Worm (Caenorhabditis elegans) whole organism, mixed stage, embryonic: ENCODE results near the gene hpo-15.
"Not testable (repeated sequence)": the region's sequence is repeated elsewhere in the genome, so short reads cannot be mapped to it uniquely, and the experiment has no call there.

ENCODE experiments used
- bed-3 ChIP-seq: fragments of 200-800 bp; sonication (Bioruptor generic); optimal IDR thresholded peaks from 3 replicates; lab custom pipeline; 2018; ENCODE audit warnings: mild to moderate bottlenecking, missing genetic modification characterization, moderate library complexity, missing compliant biosample characterization
- blmp-1 ChIP-seq: fragments of 150-350 bp; optimal IDR thresholded peaks from 2 replicates; lab custom pipeline; 2014; ENCODE audit warnings: missing biosample characterization, missing genetic modification characterization
- ceh-39 ChIP-seq: fragments of 150-350 bp; optimal IDR thresholded peaks from 2 replicates; lab custom pipeline; 2014; ENCODE audit warnings: missing biosample characterization, missing genetic modification characterization
- ceh-43 ChIP-seq: fragments of 200-800 bp; sonication (Bioruptor generic); optimal IDR thresholded peaks from 2 replicates; lab custom pipeline; 2018; ENCODE audit warnings: mild to moderate bottlenecking, missing genetic modification characterization, moderate library complexity, missing compliant biosample characterization
- ceh-83 ChIP-seq: fragments of 200-800 bp; sonication (Bioruptor generic); optimal IDR thresholded peaks from 2 replicates; lab custom pipeline; 2018; ENCODE audit warnings: mild to moderate bottlenecking, missing genetic modification characterization, missing compliant biosample characterization
- ces-1 ChIP-seq: fragments of 150-350 bp; optimal IDR thresholded peaks from 2 replicates; lab custom pipeline; 2014; ENCODE audit warnings: missing biosample characterization, missing genetic modification reagents, missing genetic modification characterization
- cnd-1 ChIP-seq: fragments of 200-800 bp; sonication (Bioruptor generic); optimal IDR thresholded peaks from 2 replicates; lab custom pipeline; 2018; ENCODE audit warnings: mild to moderate bottlenecking, missing genetic modification characterization, missing compliant biosample characterization
- elt-1 ChIP-seq: sonication (generic microtip); optimal IDR thresholded peaks from 2 replicates; lab custom pipeline; 2017; ENCODE audit warnings: missing genetic modification characterization, mild to moderate bottlenecking, missing compliant biosample characterization, antibody characterized with exemption, moderate library complexity, borderline replicate concordance; ENCODE audit not compliant: insufficient read depth
- elt-3 ChIP-seq: fragments of 150-350 bp; optimal IDR thresholded peaks from 2 replicates; lab custom pipeline; 2014; ENCODE audit warnings: missing biosample characterization, missing genetic modification characterization
- flh-1 ChIP-seq: fragments of 200-800 bp; sonication (Bioruptor generic); optimal IDR thresholded peaks from 2 replicates; lab custom pipeline; 2018; ENCODE audit warnings: mild to moderate bottlenecking, missing genetic modification characterization, moderate library complexity, missing compliant biosample characterization
- ham-2 ChIP-seq: fragments of 200-800 bp; sonication (Bioruptor generic); optimal IDR thresholded peaks from 2 replicates; lab custom pipeline; 2018; ENCODE audit warnings: mild to moderate bottlenecking, missing genetic modification characterization, missing compliant biosample characterization
- hlh-1 ChIP-seq: fragments of 150-350 bp; optimal IDR thresholded peaks from 2 replicates; lab custom pipeline; 2014; ENCODE audit warnings: missing biosample characterization, missing genetic modification reagents, missing genetic modification characterization
- lin-13 ChIP-seq: fragments of 150-350 bp; optimal IDR thresholded peaks from 2 replicates; lab custom pipeline; 2014; ENCODE audit warnings: missing biosample characterization, missing genetic modification characterization
- lsy-2 ChIP-seq: fragments of 150-350 bp; optimal IDR thresholded peaks from 2 replicates; lab custom pipeline; 2014; ENCODE audit warnings: missing biosample characterization, missing genetic modification characterization
- mab-5 ChIP-seq: fragments of 150-350 bp; optimal IDR thresholded peaks from 2 replicates; lab custom pipeline; 2014; ENCODE audit warnings: missing biosample characterization, missing genetic modification characterization
- mls-2 ChIP-seq: sonication (generic microtip); optimal IDR thresholded peaks from 2 replicates; lab custom pipeline; 2016; ENCODE audit warnings: mild to moderate bottlenecking, missing genetic modification characterization, moderate library complexity, missing compliant biosample characterization
- nhr-12 ChIP-seq: fragments of 150-350 bp; optimal IDR thresholded peaks from 2 replicates; lab custom pipeline; 2014; ENCODE audit warnings: missing biosample characterization, missing genetic modification characterization
- nhr-2 ChIP-seq: fragments of 150-350 bp; optimal IDR thresholded peaks from 2 replicates; lab custom pipeline; 2014; ENCODE audit warnings: missing biosample characterization, missing genetic modification characterization
- nhr-237 ChIP-seq: fragments of 150-350 bp; optimal IDR thresholded peaks from 2 replicates; lab custom pipeline; 2014; ENCODE audit warnings: missing biosample characterization, missing genetic modification characterization
- nhr-76 ChIP-seq: sonication (generic microtip); optimal IDR thresholded peaks from 2 replicates; lab custom pipeline; 2017; ENCODE audit warnings: missing biosample characterization, missing genetic modification characterization
- pha-4 ChIP-seq: fragments of 150-350 bp; optimal IDR thresholded peaks from 2 replicates; lab custom pipeline; 2018; ENCODE audit warnings: missing biosample characterization, missing genetic modification reagents, missing genetic modification characterization
- sem-2 ChIP-seq: fragments of 200-800 bp; sonication (Bioruptor generic); optimal IDR thresholded peaks from 2 replicates; lab custom pipeline; 2018; ENCODE audit warnings: mild to moderate bottlenecking, missing genetic modification characterization, missing compliant biosample characterization
- snpc-4 ChIP-seq: fragments of 150-350 bp; optimal IDR thresholded peaks from 2 replicates; lab custom pipeline; 2014; ENCODE audit warnings: missing biosample characterization, missing genetic modification characterization
- sptf-1 ChIP-seq: sonication (generic microtip); optimal IDR thresholded peaks from 2 replicates; lab custom pipeline; 2017; ENCODE audit warnings: mild to moderate bottlenecking, missing genetic modification characterization, moderate library complexity, missing compliant biosample characterization
- tbx-8 ChIP-seq: fragments of 200-800 bp; sonication (Bioruptor generic); optimal IDR thresholded peaks from 2 replicates; lab custom pipeline; 2018; ENCODE audit warnings: mild to moderate bottlenecking, missing genetic modification characterization, moderate library complexity, missing compliant biosample characterization
- unc-120 ChIP-seq: sonication (generic microtip); optimal IDR thresholded peaks from 2 replicates; lab custom pipeline; 2017; ENCODE audit warnings: missing genetic modification characterization, missing compliant biosample characterization; ENCODE audit not compliant: poor library complexity, severe bottlenecking
- unc-39 ChIP-seq: fragments of 150-350 bp; optimal IDR thresholded peaks from 2 replicates; lab custom pipeline; 2014; ENCODE audit warnings: missing biosample characterization, missing genetic modification characterization
- zip-8 ChIP-seq: fragments of 150-350 bp; optimal IDR thresholded peaks from 2 replicates; lab custom pipeline; 2014; ENCODE audit warnings: missing biosample characterization, missing genetic modification characterization
- ztf-11 ChIP-seq: fragments of 150-350 bp; optimal IDR thresholded peaks from 2 replicates; lab custom pipeline; 2014; ENCODE audit warnings: missing biosample characterization, missing genetic modification characterization

Gene hpo-15

DNA sequence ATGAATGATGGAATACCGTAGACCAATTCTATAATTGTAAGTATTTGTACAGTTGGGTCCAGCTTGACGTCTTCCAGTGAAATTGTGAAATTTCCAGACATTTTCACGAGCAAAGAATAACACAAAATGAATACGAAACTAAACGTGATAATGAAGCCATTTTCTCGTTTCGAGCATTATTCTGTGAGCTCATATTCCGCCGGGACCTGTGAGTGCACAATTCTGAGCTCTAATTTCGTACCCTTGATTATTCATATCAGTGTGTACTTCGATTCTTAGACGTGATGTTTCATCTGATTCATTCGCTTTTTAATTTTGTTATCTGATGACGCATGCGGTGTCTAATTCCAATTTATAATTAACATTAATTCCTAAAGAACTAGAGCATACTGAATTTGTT is 31.3 kb downstream of the hpo-15 start, which contains the start of gene srg-66:
TSS of gene srg-66 (minus strand) at position 101 of the 400 bp plus-strand sequence.
- no peak for TF ChIP-seq cnd-1
- no peak for TF ChIP-seq zip-8 (tag; lab: Kevin White, UChicago)
- no peak for TF ChIP-seq tbx-8
- TF ChIP-seq ztf-11 (tag; lab: Kevin White, UChicago), result no peak

DNA sequence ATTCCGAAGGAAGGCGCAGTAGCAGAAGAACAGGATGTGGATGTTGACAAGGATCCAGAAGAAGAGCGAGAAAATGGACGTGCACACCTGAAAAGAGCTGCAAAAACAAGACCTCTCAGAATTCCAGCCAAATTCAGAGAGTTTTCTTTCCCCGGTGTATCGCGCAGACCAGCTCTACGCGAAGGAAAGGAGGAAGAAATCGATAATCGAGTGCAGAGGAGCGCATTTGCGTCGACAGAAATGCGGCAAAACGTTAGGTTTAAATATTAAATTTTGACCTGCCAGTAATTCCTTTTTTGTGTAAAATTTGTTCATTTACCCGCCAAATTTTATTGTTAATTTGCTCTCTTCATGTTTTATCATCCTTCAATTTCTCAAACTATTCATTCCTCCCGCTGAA is 35.9 kb downstream of the hpo-15 start:
- TF ChIP-seq ceh-39 (tag; lab: Kevin White, UChicago), result no peak
- no peak for TF ChIP-seq ces-1 (GFP tag; lab: Kevin White, UChicago)
- no peak for TF ChIP-seq nhr-12 (tag; lab: Kevin White, UChicago)
- no peak for TF ChIP-seq blmp-1 (tag; lab: Kevin White, UChicago)
- no peak for TF ChIP-seq cnd-1
- TF ChIP-seq hlh-1, result no peak
- no peak for TF ChIP-seq flh-1 (GFP tag; lab: Kevin White, UChicago)
- no peak for TF ChIP-seq sptf-1 (tag; lab: Kevin White, UChicago)
- TF ChIP-seq nhr-2 (tag; lab: Kevin White, UChicago), result no peak
- TF ChIP-seq, all 35 proteins: peak for 0

DNA sequence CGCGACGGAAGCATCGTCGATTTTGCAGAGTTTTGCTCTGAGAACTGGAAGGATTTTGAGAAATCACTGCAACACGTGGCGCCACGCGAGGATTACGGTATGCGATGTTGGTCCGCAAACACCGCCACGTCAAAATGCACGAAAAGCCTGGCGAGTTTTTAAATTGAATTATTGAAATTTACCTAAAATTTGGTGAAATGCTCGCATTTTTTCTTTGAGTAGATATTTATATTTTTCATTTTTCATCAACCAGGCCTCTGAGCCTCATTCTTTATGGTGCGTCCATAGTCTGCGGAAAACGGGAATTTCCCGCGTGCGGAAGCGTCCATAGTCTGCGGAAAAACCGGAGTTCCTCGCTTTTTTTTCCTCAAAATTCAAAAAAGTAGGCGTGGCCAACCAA is 42.7 kb downstream of the hpo-15 start, which contains the start of gene ZC317.7:
TSS of gene ZC317.7 (minus strand) at position 101 of the 400 bp plus-strand sequence.
- TF ChIP-seq mls-2 (tag; lab: Kevin White, UChicago); sem-2 (GFP tag; lab: Kevin White, UChicago); nhr-237 (tag; lab: Kevin White, UChicago): not testable (repeated sequence)
- TF ChIP-seq, all 35 proteins: peak for 0; not testable (repeated sequence) for 35

DNA sequence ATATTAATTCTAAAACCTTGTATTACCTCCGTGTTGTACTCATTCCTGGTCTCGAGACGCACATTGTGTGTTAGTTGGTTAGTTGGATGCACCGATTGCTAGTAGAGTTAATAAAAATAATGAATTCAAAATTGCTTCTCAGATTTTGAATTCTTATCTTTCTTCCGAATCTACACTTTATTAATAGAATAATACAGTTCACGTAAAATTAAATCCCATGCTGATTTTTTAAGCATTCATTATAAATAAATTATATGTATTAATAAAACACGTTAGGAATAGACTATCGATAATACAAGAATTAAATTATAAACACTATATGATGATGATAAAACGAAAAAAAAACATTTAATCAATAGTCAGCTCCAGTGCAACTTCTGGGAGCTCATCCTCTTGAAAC is 45.1 kb downstream of the hpo-15 start, which contains the start of gene ZC317.6:
TSS of gene ZC317.6 (minus strand) at position 101 of the 400 bp plus-strand sequence.
- not testable (repeated sequence) for TF ChIP-seq unc-39 (tag; lab: Kevin White, UChicago); snpc-4 (tag; lab: Kevin White, UChicago); pha-4

DNA sequence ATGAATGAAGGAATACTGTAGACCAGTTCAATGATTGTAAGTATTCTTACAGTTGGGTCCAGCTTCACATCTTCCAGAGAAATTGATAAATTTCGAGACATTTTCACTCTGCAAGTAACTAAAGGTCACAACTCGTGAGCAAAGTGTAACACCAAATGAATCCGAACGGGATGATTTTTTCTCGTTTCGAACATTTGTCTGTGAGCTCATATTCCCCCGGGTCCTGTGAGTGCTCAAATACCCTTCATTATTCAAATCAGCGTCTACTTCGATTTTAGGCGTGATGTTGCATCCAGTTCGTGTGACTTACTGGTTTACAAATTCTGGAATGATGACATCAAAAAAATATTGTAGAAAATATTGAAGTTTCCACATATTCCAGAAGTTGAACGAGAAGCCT is 48.3 kb downstream of the hpo-15 start, which contains the start of gene srg-68:
TSS of gene srg-68 (minus strand) at position 101 of the 400 bp plus-strand sequence.
- no peak for TF ChIP-seq ceh-83 (GFP tag; lab: Kevin White, UChicago)
- no peak for TF ChIP-seq ceh-43
- TF ChIP-seq pha-4, result no peak
- no peak for TF ChIP-seq cnd-1
- no peak for TF ChIP-seq sem-2 (GFP tag; lab: Kevin White, UChicago)
- TF ChIP-seq lin-13 (tag; lab: Kevin White, UChicago), result no peak
- no peak for TF ChIP-seq nhr-76 (tag; lab: Kevin White, UChicago)
- TF ChIP-seq mls-2 (tag; lab: Kevin White, UChicago), result no peak
- TF ChIP-seq sptf-1 (tag; lab: Kevin White, UChicago), result no peak
- no peak for TF ChIP-seq elt-3
- TF ChIP-seq nhr-12 (tag; lab: Kevin White, UChicago), result no peak
- TF ChIP-seq lsy-2 (tag; lab: Kevin White, UChicago), result no peak
- no peak for TF ChIP-seq elt-1 (tag; lab: Kevin White, UChicago)

DNA sequence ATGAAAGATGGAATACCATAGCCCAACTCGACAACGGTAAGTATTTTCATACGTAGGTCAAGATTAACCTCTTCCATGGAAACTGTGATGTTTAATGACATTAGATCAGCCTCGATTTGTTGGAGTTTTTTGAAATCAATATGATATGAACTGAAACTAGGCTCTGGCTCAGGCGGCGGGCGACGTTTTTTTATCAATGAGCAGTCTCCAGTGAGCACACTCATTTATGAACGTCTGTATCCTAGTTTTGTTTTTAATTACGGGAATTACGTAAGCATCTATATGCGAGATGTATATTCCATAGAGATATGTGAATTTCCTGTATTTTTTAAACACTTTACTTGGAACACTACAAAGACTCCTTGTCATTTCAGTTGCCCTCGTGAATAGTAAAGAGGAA is 50.7 kb downstream of the hpo-15 start, which contains the start of gene srg-67:
TSS of gene srg-67 (minus strand) at position 101 of the 400 bp plus-strand sequence.
- no peak for TF ChIP-seq bed-3
- TF ChIP-seq unc-120, result no peak
- no peak for TF ChIP-seq nhr-2 (tag; lab: Kevin White, UChicago)
- no peak for TF ChIP-seq hlh-1
- no peak for TF ChIP-seq mab-5
- TF ChIP-seq ham-2, result no peak
- TF ChIP-seq flh-1 (GFP tag; lab: Kevin White, UChicago), result no peak
- TF ChIP-seq tbx-8, result no peak
